Worm (Caenorhabditis elegans) whole organism, L2 larva: ENCODE measurements around the gene fbxb-30.

Source experiments
- alr-1 ChIP-seq: fragments of 150-350 bp; optimal IDR thresholded peaks from 2 replicates; lab custom pipeline; 2014; ENCODE audit warnings: missing biosample characterization, missing genetic modification characterization
- aly-2 ChIP-seq: fragments of 150-350 bp; optimal IDR thresholded peaks from 2 replicates; lab custom pipeline; 2014; ENCODE audit warnings: missing biosample characterization, missing genetic modification characterization
- ama-1 ChIP-seq: fragments of 150-350 bp; optimal IDR thresholded peaks from 2 replicates; lab custom pipeline; 2018; ENCODE audit warnings: inconsistent platforms
- blmp-1 ChIP-seq: sonication (generic microtip); optimal IDR thresholded peaks from 2 replicates; lab custom pipeline; 2017; ENCODE audit warnings: missing genetic modification characterization, mild to moderate bottlenecking, missing compliant biosample characterization, antibody characterized with exemption, moderate library complexity; ENCODE audit not compliant: insufficient read depth
- ceh-82 ChIP-seq: fragments of 150-350 bp; optimal IDR thresholded peaks from 2 replicates; lab custom pipeline; 2014; ENCODE audit warnings: missing biosample characterization, missing genetic modification characterization
- elt-3 ChIP-seq: sonication (generic microtip); optimal IDR thresholded peaks from 2 replicates; lab custom pipeline; 2017; ENCODE audit warnings: missing biosample characterization, missing genetic modification characterization
- nhr-237 ChIP-seq: fragments of 150-350 bp; optimal IDR thresholded peaks from 2 replicates; lab custom pipeline; 2014; ENCODE audit warnings: missing biosample characterization, missing genetic modification characterization
- snpc-4 ChIP-seq: fragments of 150-350 bp; optimal IDR thresholded peaks from 2 replicates; lab custom pipeline; 2014; ENCODE audit warnings: missing biosample characterization, missing genetic modification characterization
- unc-62 ChIP-seq: fragments of 150-350 bp; optimal IDR thresholded peaks from 2 replicates; lab custom pipeline; 2014; ENCODE audit warnings: missing biosample characterization, missing genetic modification reagents, missing genetic modification characterization

DNA sequence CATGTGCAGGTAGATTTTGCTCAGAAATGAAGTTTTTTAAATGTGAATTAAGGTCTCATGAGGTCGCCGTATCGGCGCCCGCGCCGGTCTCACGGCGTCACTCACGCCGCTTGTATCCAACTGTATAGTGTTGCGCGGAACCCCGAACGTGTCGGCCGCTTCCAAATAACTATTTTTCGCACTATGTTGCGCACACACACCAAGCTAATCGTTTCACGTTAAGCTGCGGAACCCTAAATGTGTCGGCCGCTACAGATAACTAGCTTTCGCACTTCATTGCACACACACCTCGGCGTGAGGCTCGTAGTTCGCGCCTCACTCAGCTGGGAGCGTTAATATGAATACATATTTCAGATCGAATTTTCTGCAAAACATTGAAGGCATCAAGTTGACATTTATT lies 45.7 kb upstream of the fbxb-30 start:
- TF ChIP-seq elt-3, result no peak
- TF ChIP-seq ceh-82 (tag; lab: Kevin White, UChicago), result no peak
- TF ChIP-seq snpc-4 (tag; lab: Kevin White, UChicago), result no peak
- TF ChIP-seq alr-1, result no peak
- no peak for TF ChIP-seq ama-1 (lab: Kevin White, UChicago)
- TF ChIP-seq nhr-237, result no peak
- no peak for TF ChIP-seq aly-2 (tag; lab: Kevin White, UChicago)
- TF ChIP-seq unc-62, result no peak
- no peak for TF ChIP-seq blmp-1 (tag; lab: Kevin White, UChicago)
